Fruit fly (Drosophila melanogaster): ENCODE results near the gene CG15528.

CG15528 gene

DNA sequence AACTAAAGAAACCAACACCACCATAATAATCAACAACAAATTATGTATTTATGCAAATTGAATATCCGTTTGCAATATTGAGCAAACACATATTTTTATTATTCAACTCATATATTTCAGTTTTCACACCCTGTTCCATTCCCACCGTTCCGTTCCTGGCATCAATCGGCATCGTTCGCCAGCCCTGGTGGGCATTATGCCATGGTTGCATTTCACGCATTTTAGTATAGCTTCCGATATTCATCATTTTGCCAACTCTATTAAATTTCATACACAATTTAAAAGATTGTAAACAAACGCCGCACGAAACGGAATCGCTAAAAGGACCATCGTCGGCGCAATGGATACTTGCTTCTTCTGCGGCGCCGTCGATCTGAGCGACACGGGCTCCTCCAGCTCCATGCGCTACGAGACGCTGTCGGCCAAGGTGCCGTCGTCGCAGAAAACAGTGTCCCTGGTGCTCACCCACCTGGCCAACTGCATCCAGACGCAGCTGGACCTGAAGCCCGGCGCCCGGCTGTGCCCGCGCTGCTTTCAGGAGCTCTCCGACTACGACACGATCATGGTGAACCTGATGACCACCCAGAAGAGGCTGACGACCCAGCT is 8.7 kb downstream of the CG15528 start, which contains the start of gene Sry-delta:
TSS of gene Sry-delta (plus strand) at position 203 of the 606 bp plus-strand sequence.
- TF ChIP-seq psq (GFP tag; optimal IDR thresholded peaks at IDR 0.05), result peak; percentile 35
- peak; percentile 18 for TF ChIP-seq Dif (GFP tag; optimal IDR thresholded peaks at IDR 0.05; ENCODE audit: partially characterized antibody)
- no peak for TF ChIP-seq woc (GFP tag; optimal IDR thresholded peaks at IDR 0.05)
- no peak for TF ChIP-seq dl (GFP tag; optimal IDR thresholded peaks at IDR 0.05; ENCODE audit: insufficient read depth in 1 of 2, partially characterized antibody in 2 of 2)
- TF ChIP-seq br (GFP tag; optimal IDR thresholded peaks at IDR 0.05), result no peak
- TF ChIP-seq CG9705 (GFP tag; optimal IDR thresholded peaks at IDR 0.05), result peak; percentile 70
- TF ChIP-seq CG32264 (GFP tag; optimal IDR thresholded peaks at IDR 0.05), result peak; percentile 5
- peak; percentile 43 for TF ChIP-seq dsf (GFP tag; optimal IDR thresholded peaks at IDR 0.05; ENCODE audit: borderline replicate concordance)
- peak; percentile 80 for TF ChIP-seq rgr (GFP tag; optimal IDR thresholded peaks at IDR 0.05)
- TF ChIP-seq OdsH (GFP tag; optimal IDR thresholded peaks at IDR 0.05), result peak; percentile 61
- TF ChIP-seq Hr83 (GFP tag; optimal IDR thresholded peaks at IDR 0.05; ENCODE audit: poor library complexity, severe bottlenecking), result peak; percentile 97
- peak; percentile 81 for TF ChIP-seq sv (GFP tag; optimal IDR thresholded peaks at IDR 0.05)
- no peak for TF ChIP-seq Rel (GFP tag; optimal IDR thresholded peaks at IDR 0.05)
- no peak for TF ChIP-seq Rel (tag; optimal IDR thresholded peaks at IDR 0.05)
- TF ChIP-seq brk (GFP tag; optimal IDR thresholded peaks at IDR 0.05), result no peak
- no peak for TF ChIP-seq pan (optimal IDR thresholded peaks at IDR 0.05)
- TF ChIP-seq foxo (GFP tag; optimal IDR thresholded peaks at IDR 0.05), result peak in 1 of 2 experiments; percentile 87
- no peak for TF ChIP-seq lola (GFP tag; optimal IDR thresholded peaks at IDR 0.05)
- TF ChIP-seq dmrt93B (GFP tag; optimal IDR thresholded peaks at IDR 0.05), result no peak
- TF ChIP-seq fru (GFP tag; optimal IDR thresholded peaks at IDR 0.05), result no peak
- TF ChIP-seq ey (GFP tag; optimal IDR thresholded peaks at IDR 0.05), result peak; percentile 73
- peak; percentile 71 for TF ChIP-seq Sp1 (GFP tag; optimal IDR thresholded peaks at IDR 0.05)
- no peak for TF ChIP-seq h (GFP tag; optimal IDR thresholded peaks at IDR 0.05)
- TF ChIP-seq Hnf4 (GFP tag; optimal IDR thresholded peaks at IDR 0.05), result no peak
- TF ChIP-seq HLH106 (tag; optimal IDR thresholded peaks at IDR 0.05), result peak; percentile 75
- no peak for TF ChIP-seq usp (GFP tag; optimal IDR thresholded peaks at IDR 0.05)

DNA sequence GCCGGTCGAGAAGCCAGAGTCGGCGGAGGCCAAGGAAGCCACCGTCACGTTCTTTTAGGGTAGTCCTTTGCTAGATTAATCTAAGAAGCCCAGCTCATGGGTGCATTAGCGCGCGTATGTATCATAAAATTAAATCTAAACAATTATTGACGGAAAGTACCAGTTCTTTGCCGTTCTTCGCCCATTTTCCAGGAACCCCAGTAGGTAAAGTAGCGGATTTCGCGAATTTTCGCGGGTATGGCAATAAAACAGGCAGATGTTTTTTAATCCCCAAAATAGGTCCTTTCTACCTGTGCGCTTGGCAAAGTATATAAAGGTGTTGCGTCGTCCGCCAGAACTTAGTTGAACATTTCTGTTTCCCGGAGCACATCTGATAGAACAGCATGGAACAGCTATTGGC is 11.0 kb downstream of the CG15528 start:
- TF ChIP-seq brk (GFP tag; optimal IDR thresholded peaks at IDR 0.05), result no peak
- no peak for TF ChIP-seq CrebA (GFP tag; optimal IDR thresholded peaks at IDR 0.05; ENCODE audit: borderline replicate concordance)
- TF ChIP-seq N (GFP tag; optimal IDR thresholded peaks at IDR 0.05), result no peak
- no peak for TF ChIP-seq Vsx2 (GFP tag; optimal IDR thresholded peaks at IDR 0.05; ENCODE audit: partially characterized antibody)
- no peak for TF ChIP-seq OdsH (GFP tag; optimal IDR thresholded peaks at IDR 0.05)
- no peak for TF ChIP-seq Jra (GFP tag; optimal IDR thresholded peaks at IDR 0.05)
- no peak for TF ChIP-seq psq (GFP tag; optimal IDR thresholded peaks at IDR 0.05)
- no peak for TF ChIP-seq Sp1 (GFP tag; optimal IDR thresholded peaks at IDR 0.05)
- no peak for TF ChIP-seq tai (GFP tag; optimal IDR thresholded peaks at IDR 0.05)
- TF ChIP-seq h (GFP tag; optimal IDR thresholded peaks at IDR 0.05), result no peak
- TF ChIP-seq dmrt93B (GFP tag; optimal IDR thresholded peaks at IDR 0.05), result no peak
- TF ChIP-seq Hnf4 (GFP tag; optimal IDR thresholded peaks at IDR 0.05), result no peak
- no peak for TF ChIP-seq CG32264 (GFP tag; optimal IDR thresholded peaks at IDR 0.05)

DNA sequence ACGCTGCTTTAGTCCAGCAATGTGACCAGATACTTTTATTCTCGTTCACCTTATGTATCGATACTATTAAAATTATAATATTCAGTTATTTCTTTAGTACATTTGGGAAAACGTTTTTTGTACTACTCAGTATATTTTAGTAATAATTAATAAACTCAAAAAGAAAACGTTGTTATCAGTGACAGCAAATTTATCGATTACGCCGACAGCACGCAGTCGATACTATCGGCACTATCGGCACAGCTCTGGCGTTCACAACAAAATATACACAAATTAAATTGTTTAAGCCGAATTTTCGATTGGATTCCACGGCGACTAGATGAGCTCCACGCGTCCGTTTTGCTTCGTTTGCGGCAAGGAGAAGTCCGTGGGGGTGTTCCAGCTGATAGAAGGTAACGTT is 12.4 kb downstream of the CG15528 start, which contains the start of the genes janA, Sry-alpha and Sry-beta:
TSS of gene janA (minus strand) at position 40 of the 400 bp plus-strand sequence.
TSS of gene Sry-alpha (plus strand) at position 226 of the 400 bp plus-strand sequence.
TSS of gene Sry-beta (plus strand) at position 226 of the 400 bp plus-strand sequence.
- TF ChIP-seq Hr83 (GFP tag; optimal IDR thresholded peaks at IDR 0.05; ENCODE audit: poor library complexity, severe bottlenecking), result peak; percentile 67
- TF ChIP-seq sv (GFP tag; optimal IDR thresholded peaks at IDR 0.05), result peak; percentile 5
- no peak for TF ChIP-seq Rel (GFP tag; optimal IDR thresholded peaks at IDR 0.05)
- no peak for TF ChIP-seq Rel (tag; optimal IDR thresholded peaks at IDR 0.05)

dm6 chr3R:30038628-30039027 is 13.3 kb downstream of the CG15528 start, which contains the start of gene janB:
TSS of gene janB (minus strand) at chr3R:30038728.
- no peak for TF ChIP-seq GATAd (GFP tag; optimal IDR thresholded peaks at IDR 0.05)
- no peak for TF ChIP-seq Rel (GFP tag; optimal IDR thresholded peaks at IDR 0.05)
- no peak for TF ChIP-seq Rel (tag; optimal IDR thresholded peaks at IDR 0.05)
- TF ChIP-seq Dif (GFP tag; optimal IDR thresholded peaks at IDR 0.05; ENCODE audit: partially characterized antibody), result no peak
- TF ChIP-seq Jra (GFP tag; optimal IDR thresholded peaks at IDR 0.05), result no peak
- no peak for TF ChIP-seq Myc (optimal IDR thresholded peaks at IDR 0.05)
- no peak for TF ChIP-seq tai (GFP tag; optimal IDR thresholded peaks at IDR 0.05)
- TF ChIP-seq Sp1 (GFP tag; optimal IDR thresholded peaks at IDR 0.05), result no peak
- TF ChIP-seq sage (GFP tag; optimal IDR thresholded peaks at IDR 0.05), result no peak
- TF ChIP-seq Dfd (GFP tag; optimal IDR thresholded peaks at IDR 0.05), result no peak
- no peak for TF ChIP-seq jim (GFP tag; optimal IDR thresholded peaks at IDR 0.05)
- no peak for TF ChIP-seq sv (GFP tag; optimal IDR thresholded peaks at IDR 0.05)
- no peak for TF ChIP-seq CG32264 (GFP tag; optimal IDR thresholded peaks at IDR 0.05)
- no peak for TF ChIP-seq lola (GFP tag; optimal IDR thresholded peaks at IDR 0.05)

Measured in whole organism, wandering third instar larva.